Fruit fly (Drosophila melanogaster) Kc167 (cell line): ENCODE measurements around the gene CG14983.

Experiments
- h ChIP-seq: fragments of >200 bp; optimal IDR thresholded peaks from 3 replicates; lab custom pipeline; 2018; ENCODE audit warnings: missing external identifiers
- insv ChIP-seq: fragments of >200 bp; optimal IDR thresholded peaks from 3 replicates; lab custom pipeline; 2018; ENCODE audit warnings: missing external identifiers

dm6 chr3L:3970372-3971031, 21.4 kb upstream of the CG14983 start:
- TF ChIP-seq insv (lab: Kevin White, UChicago) (no peak), h (lab: Kevin White, UChicago) (no peak)
